Worm (Caenorhabditis elegans): ENCODE measurements around the gene C13G3.1.

C13G3.1 gene

ce11 chrV:10998797-10999196 lies 13.5 kb downstream of the C13G3.1 start, which contains the start of gene F53B7.7:
Gene F53B7.7, plus strand, starts transcription at chrV:10999097.
- no peak for TF ChIP-seq unc-3 (GFP tag; conservative IDR thresholded peaks at IDR 0.05)
- TF ChIP-seq unc-3 (tag; optimal IDR thresholded peaks at IDR 0.05), result no peak
- no peak for TF ChIP-seq odd-2 (tag; optimal IDR thresholded peaks at IDR 0.05)
- TF ChIP-seq K09A11.1 (tag; optimal IDR thresholded peaks at IDR 0.05; ENCODE audit: insufficient read depth), result no peak
- TF ChIP-seq pat-9 (tag; optimal IDR thresholded peaks at IDR 0.05), result no peak
- no peak for TF ChIP-seq ztf-16 (tag; optimal IDR thresholded peaks at IDR 0.05)
- no peak for TF ChIP-seq sdc-2 (tag; optimal IDR thresholded peaks at IDR 0.05)

ce11 chrV:10991789-10992188 lies 20.5 kb downstream of the C13G3.1 start, which contains the start of gene frpr-9:
Gene frpr-9, plus strand, starts transcription at chrV:10992089.
- TF ChIP-seq ceh-6 (GFP tag; optimal IDR thresholded peaks at IDR 0.05) (no peak), fax-1 (tag; optimal IDR thresholded peaks at IDR 0.05) (no peak), sox-2 (GFP tag; IDR thresholded peaks at IDR 0.05) (no peak), ceh-14 (tag; optimal IDR thresholded peaks at IDR 0.05) (no peak), C08G9.2 (tag; optimal IDR thresholded peaks at IDR 0.05) (no peak), tbx-2 (tag; optimal IDR thresholded peaks at IDR 0.05) (no peak), ttx-3 (tag; optimal IDR thresholded peaks at IDR 0.05) (no peak), tbx-7 (tag; optimal IDR thresholded peaks at IDR 0.05) (no peak), ceh-31 (tag; optimal IDR thresholded peaks at IDR 0.05) (no peak), ref-2 (tag; optimal IDR thresholded peaks at IDR 0.05) (no peak), ceh-34 (tag; optimal IDR thresholded peaks at IDR 0.05) (no peak), eyg-1 (tag; optimal IDR thresholded peaks at IDR 0.05) (no peak), dmd-4 (tag; optimal IDR thresholded peaks at IDR 0.05; ENCODE audit: borderline replicate concordance) (no peak), pros-1 (tag; optimal IDR thresholded peaks at IDR 0.05) (no peak), ets-4 (tag; optimal IDR thresholded peaks at IDR 0.05) (no peak), che-1 (tag; optimal IDR thresholded peaks at IDR 0.05) (no peak), hlh-15 (tag; optimal IDR thresholded peaks at IDR 0.05) (no peak), fkh-10 (GFP tag; optimal IDR thresholded peaks at IDR 0.05) (no peak), pqm-1 (tag; optimal IDR thresholded peaks at IDR 0.05) (no peak), ceh-2 (tag; optimal IDR thresholded peaks at IDR 0.05) (no peak)

ce11 chrV:10981113-10981512 lies 31.2 kb downstream of the C13G3.1 start, which contains the start of gene fig-1:
Gene fig-1, minus strand, starts transcription at chrV:10981213.
- no peak for TF ChIP-seq eyg-1 (tag; optimal IDR thresholded peaks at IDR 0.05)
- no peak for TF ChIP-seq pha-2 (tag; optimal IDR thresholded peaks at IDR 0.05)

DNA sequence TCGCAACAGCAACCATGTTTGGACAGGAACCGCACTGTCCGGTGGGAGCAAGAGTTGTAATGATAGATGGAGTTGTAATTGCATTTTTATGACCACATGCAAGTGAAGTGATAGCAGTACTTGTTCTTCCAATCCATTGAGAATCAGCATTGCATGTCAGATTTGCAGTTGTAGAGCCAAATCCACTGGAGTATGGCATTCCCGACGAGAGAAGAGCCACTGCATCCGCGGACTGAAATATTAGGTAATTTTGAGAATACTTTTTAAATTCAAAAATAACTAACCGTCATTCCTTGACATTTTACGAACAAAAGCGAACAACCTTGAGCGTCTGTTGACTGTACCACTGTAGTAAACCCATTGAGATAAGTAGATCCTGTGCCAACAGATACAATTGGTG lies 37.2 kb downstream of the C13G3.1 start:
- TF ChIP-seq npax-4 (tag; optimal IDR thresholded peaks at IDR 0.05), result no peak
- no peak for TF ChIP-seq K09A11.1 (tag; optimal IDR thresholded peaks at IDR 0.05; ENCODE audit: insufficient read depth)
- no peak for TF ChIP-seq elt-2 (tag; optimal IDR thresholded peaks at IDR 0.05)
- TF ChIP-seq eyg-1 (tag; optimal IDR thresholded peaks at IDR 0.05), result no peak
- TF ChIP-seq ceh-31 (tag; optimal IDR thresholded peaks at IDR 0.05), result no peak
- TF ChIP-seq dve-1 (tag; optimal IDR thresholded peaks at IDR 0.05), result no peak
- TF ChIP-seq hlh-15 (tag; optimal IDR thresholded peaks at IDR 0.05), result no peak
- TF ChIP-seq ceh-30 (tag; optimal IDR thresholded peaks at IDR 0.05), result no peak
- no peak for TF ChIP-seq hlh-13 (GFP tag; optimal IDR thresholded peaks at IDR 0.05)
- no peak for TF ChIP-seq unc-86 (tag; optimal IDR thresholded peaks at IDR 0.05)
- TF ChIP-seq lim-6 (tag; optimal IDR thresholded peaks at IDR 0.05), result no peak
- no peak for TF ChIP-seq nhr-11 (tag; optimal IDR thresholded peaks at IDR 0.05)
- TF ChIP-seq unc-55 (GFP tag; optimal IDR thresholded peaks at IDR 0.05), result no peak
- TF ChIP-seq dmd-4 (tag; optimal IDR thresholded peaks at IDR 0.05; ENCODE audit: borderline replicate concordance), result no peak
- TF ChIP-seq sox-2 (GFP tag; IDR thresholded peaks at IDR 0.05), result no peak
- no peak for TF ChIP-seq hlh-30 (tag; optimal IDR thresholded peaks at IDR 0.05; ENCODE audit: insufficient read depth)
- no peak for TF ChIP-seq ceh-6 (GFP tag; optimal IDR thresholded peaks at IDR 0.05)
- TF ChIP-seq unc-3 (GFP tag; conservative IDR thresholded peaks at IDR 0.05), result no peak
- TF ChIP-seq unc-3 (tag; optimal IDR thresholded peaks at IDR 0.05), result no peak
- no peak for TF ChIP-seq odd-2 (tag; optimal IDR thresholded peaks at IDR 0.05)
